Fruit fly (Drosophila melanogaster) whole organism, embryonic: ENCODE results near the gene CG31321.

ENCODE experiments used
- Asciz ChIP-seq: fragments of 200-800 bp; sonication (Bioruptor generic); optimal IDR thresholded peaks from 2 replicates; lab custom pipeline; 2017; ENCODE audit warnings: missing biosample characterization, mild to moderate bottlenecking, missing genetic modification characterization, missing genetic modification reagents
- Bdp1 ChIP-seq: fragments of 200-800 bp; sonication (Bioruptor generic); optimal IDR thresholded peaks from 3 replicates; lab custom pipeline; 2016; ENCODE audit warnings: missing biosample characterization, missing genetic modification characterization
- CG10654 ChIP-seq: fragments of 200-800 bp; sonication (Bioruptor generic); optimal IDR thresholded peaks from 2 replicates; lab custom pipeline; 2016; ENCODE audit warnings: missing biosample characterization, missing genetic modification characterization
- CG11695 ChIP-seq: fragments of 200-800 bp; sonication (Bioruptor generic); IDR thresholded peaks from 3 replicates; pipeline ENCODE4 v1.3.6; 2022; ENCODE audit warnings: missing biosample characterization, missing genetic modification characterization
- CG12299 ChIP-seq: fragments of 200-800 bp; sonication (Bioruptor generic); optimal IDR thresholded peaks from 2 replicates; lab custom pipeline; 2018; ENCODE audit warnings: missing biosample characterization, mild to moderate bottlenecking, missing genetic modification characterization
- CG1233 ChIP-seq: fragments of 200-800 bp; sonication (Bioruptor generic); optimal IDR thresholded peaks from 4 replicates; lab custom pipeline; 2018; ENCODE audit warnings: missing biosample characterization, mild to moderate bottlenecking, missing genetic modification characterization
- CG12769 ChIP-seq: fragments of 200-800 bp; sonication (Bioruptor generic); optimal IDR thresholded peaks from 2 replicates; lab custom pipeline; 2019; ENCODE audit warnings: missing biosample characterization, mild to moderate bottlenecking, missing genetic modification characterization, moderate library complexity
- CG14667 ChIP-seq: fragments of 200-800 bp; sonication (Bioruptor generic); IDR thresholded peaks from 2 replicates; pipeline ENCODE4 v1.3.6; 2022; ENCODE audit warnings: missing biosample characterization, missing genetic modification characterization
- CG14965 ChIP-seq: fragments of 200-800 bp; sonication (Bioruptor generic); optimal IDR thresholded peaks from 2 replicates; lab custom pipeline; 2016; ENCODE audit warnings: missing biosample characterization, missing genetic modification characterization, borderline replicate concordance
- CG17829 ChIP-seq: fragments of 200-800 bp; optimal IDR thresholded peaks from 2 replicates; lab custom pipeline; 2019; ENCODE audit warnings: missing biosample characterization, mild to moderate bottlenecking, missing genetic modification characterization, moderate library complexity
- CG1792 ChIP-seq: fragments of 200-800 bp; sonication (Bioruptor generic); optimal IDR thresholded peaks from 2 replicates; lab custom pipeline; 2016; ENCODE audit warnings: missing biosample characterization, missing genetic modification characterization
- CG18011 ChIP-seq: fragments of 200-800 bp; sonication (Bioruptor generic); optimal IDR thresholded peaks from 2 replicates; lab custom pipeline; 2017; ENCODE audit warnings: missing biosample characterization, missing genetic modification characterization, mild to moderate bottlenecking, moderate library complexity, missing genotype
- CG18619 ChIP-seq: fragments of 200-800 bp; sonication (Bioruptor generic); optimal IDR thresholded peaks from 3 replicates; lab custom pipeline; 2017; ENCODE audit warnings: missing biosample characterization, mild to moderate bottlenecking, missing genetic modification characterization
- CG2116 ChIP-seq: fragments of 200-800 bp; sonication (Bioruptor generic); optimal IDR thresholded peaks from 3 replicates; lab custom pipeline; 2018; ENCODE audit warnings: missing biosample characterization, mild to moderate bottlenecking, missing genetic modification characterization
- CG4854 ChIP-seq: fragments of 200-800 bp; sonication (Bioruptor generic); optimal IDR thresholded peaks from 2 replicates; lab custom pipeline; 2016; ENCODE audit warnings: missing biosample characterization, missing genetic modification characterization, inconsistent platforms
- CG5245 ChIP-seq: fragments of 200-800 bp; sonication (Bioruptor generic); optimal IDR thresholded peaks from 3 replicates; lab custom pipeline; 2016; ENCODE audit warnings: missing biosample characterization, missing genetic modification characterization
- CG6654 ChIP-seq: fragments of 200-800 bp; sonication (Bioruptor generic); optimal IDR thresholded peaks from 2 replicates; lab custom pipeline; 2017; ENCODE audit warnings: missing biosample characterization, mild to moderate bottlenecking, missing genetic modification characterization
- CG6791 ChIP-seq: fragments of 200-800 bp; sonication (Bioruptor generic); IDR thresholded peaks from 3 replicates; pipeline ENCODE4 v1.3.6; 2022; ENCODE audit warnings: missing biosample characterization, missing genetic modification characterization; ENCODE audit not compliant: partially characterized antibody
- CG6813 ChIP-seq: fragments of 200-800 bp; sonication (Bioruptor generic); optimal IDR thresholded peaks from 2 replicates; lab custom pipeline; 2017; ENCODE audit warnings: missing biosample characterization, missing genetic modification characterization, mild to moderate bottlenecking, moderate library complexity, missing genetic modification reagents
- CG7745 ChIP-seq: fragments of 200-800 bp; sonication (Bioruptor generic); optimal IDR thresholded peaks from 2 replicates; lab custom pipeline; 2018; ENCODE audit warnings: missing biosample characterization, mild to moderate bottlenecking, missing genetic modification characterization, moderate library complexity
- CG8388 ChIP-seq: fragments of 200-800 bp; sonication (Bioruptor generic); optimal IDR thresholded peaks from 2 replicates; lab custom pipeline; 2019; ENCODE audit warnings: missing biosample characterization, mild to moderate bottlenecking, missing genetic modification characterization, moderate library complexity
- Dref ChIP-seq: fragments of 200-800 bp; sonication (Bioruptor generic); IDR thresholded peaks from 2 replicates; pipeline ENCODE4 v1.3.6; 2022; ENCODE audit warnings: missing biosample characterization, missing genetic modification characterization
- Lim3 ChIP-seq: fragments of 200-800 bp; sonication (Bioruptor generic); IDR thresholded peaks from 2 replicates; pipeline ENCODE4 v1.3.6; 2022; ENCODE audit warnings: missing biosample characterization, missing genetic modification characterization
- Six4 ChIP-seq: fragments of 200-800 bp; sonication (Bioruptor generic); optimal IDR thresholded peaks from 2 replicates; lab custom pipeline; 2016; ENCODE audit warnings: missing biosample characterization, missing genetic modification characterization
- Spps ChIP-seq: fragments of 200-800 bp; sonication (Bioruptor generic); optimal IDR thresholded peaks from 2 replicates; lab custom pipeline; 2018; ENCODE audit warnings: missing biosample characterization, mild to moderate bottlenecking, missing genetic modification characterization
- Sry-β ChIP-seq: fragments of 200-800 bp; sonication (Bioruptor generic); optimal IDR thresholded peaks from 2 replicates; lab custom pipeline; 2018; ENCODE audit warnings: missing biosample characterization, mild to moderate bottlenecking, missing genetic modification characterization, moderate library complexity
- Stat92E ChIP-seq, 3 experiments: fragments of >200 bp in 2 of 3; fragments of 200-800 bp in 1 of 3; sonication (Bioruptor generic) in 1 of 3; optimal IDR thresholded peaks; 2 replicates each; lab custom pipeline; 2017 to 2019; ENCODE audit warnings: missing biosample characterization in 3 of 3, missing genetic modification characterization in 3 of 3, mild to moderate bottlenecking in 1 of 3, moderate library complexity in 1 of 3
- bigmax ChIP-seq: fragments of 200-800 bp; sonication (Bioruptor generic); optimal IDR thresholded peaks from 2 replicates; lab custom pipeline; 2018; ENCODE audit warnings: missing biosample characterization, mild to moderate bottlenecking, missing genetic modification characterization
- br ChIP-seq: fragments of >200 bp; optimal IDR thresholded peaks from 2 replicates; lab custom pipeline; 2017
- caup ChIP-seq: fragments of 200-800 bp; sonication (Bioruptor generic); optimal IDR thresholded peaks from 3 replicates; lab custom pipeline; 2017; ENCODE audit warnings: missing biosample characterization, mild to moderate bottlenecking, missing genetic modification characterization, moderate library complexity; ENCODE audit not compliant: severe bottlenecking
- crp ChIP-seq, 2 experiments: fragments of 200-800 bp; sonication (Bioruptor generic); optimal IDR thresholded peaks; 2 replicates in 1 of 2; 3 replicates in 1 of 2; lab custom pipeline; 2017; ENCODE audit warnings: missing biosample characterization in 2 of 2, missing genetic modification characterization in 2 of 2, mild to moderate bottlenecking in 1 of 2, moderate library complexity in 1 of 2
- disco-r ChIP-seq: fragments of 200-800 bp; sonication (Bioruptor generic); optimal IDR thresholded peaks from 2 replicates; lab custom pipeline; 2016; ENCODE audit warnings: missing biosample characterization, missing genetic modification characterization
- dm ChIP-seq: fragments of 200-800 bp; sonication (Bioruptor generic); optimal IDR thresholded peaks from 3 replicates; lab custom pipeline; 2016; ENCODE audit warnings: missing biosample characterization, missing genetic modification characterization
- emc ChIP-seq: fragments of 200-800 bp; sonication (Bioruptor generic); optimal IDR thresholded peaks from 2 replicates; lab custom pipeline; 2016; ENCODE audit warnings: missing biosample characterization, missing genetic modification characterization
- en ChIP-seq: fragments of 200-800 bp; sonication (Bioruptor generic); optimal IDR thresholded peaks from 2 replicates; lab custom pipeline; 2016; ENCODE audit warnings: missing biosample characterization, missing genetic modification characterization
- ewg ChIP-seq: fragments of 200-800 bp; sonication (Bioruptor generic); optimal IDR thresholded peaks from 3 replicates; lab custom pipeline; 2017; ENCODE audit warnings: mild to moderate bottlenecking, missing biosample characterization, missing genetic modification reagents, missing genetic modification characterization
- fd102C ChIP-seq: fragments of 200-800 bp; sonication (Bioruptor generic); optimal IDR thresholded peaks from 2 replicates; lab custom pipeline; 2018; ENCODE audit warnings: missing biosample characterization, mild to moderate bottlenecking, missing genetic modification characterization, moderate library complexity
- grn ChIP-seq: fragments of 200-800 bp; sonication (Bioruptor generic); optimal IDR thresholded peaks from 3 replicates; lab custom pipeline; 2017; ENCODE audit warnings: missing biosample characterization, missing genetic modification characterization
- gt ChIP-seq: fragments of 200-800 bp; sonication (Bioruptor generic); IDR thresholded peaks from 2 replicates; pipeline ENCODE4 v1.3.6; 2022; ENCODE audit warnings: missing biosample characterization, missing genetic modification characterization
- nom ChIP-seq: fragments of 200-800 bp; sonication (Bioruptor generic); optimal IDR thresholded peaks from 2 replicates; lab custom pipeline; 2017; ENCODE audit warnings: missing biosample characterization, missing genetic modification characterization, mild to moderate bottlenecking, moderate library complexity, missing genetic modification reagents
- pfk ChIP-seq: fragments of 200-800 bp; sonication (Bioruptor generic); optimal IDR thresholded peaks from 2 replicates; lab custom pipeline; 2018; ENCODE audit warnings: missing biosample characterization, mild to moderate bottlenecking, missing genetic modification characterization, moderate library complexity
- phol ChIP-seq: fragments of 200-800 bp; sonication (Bioruptor generic); optimal IDR thresholded peaks from 3 replicates; lab custom pipeline; 2018; ENCODE audit warnings: missing biosample characterization, mild to moderate bottlenecking, missing genetic modification characterization, moderate library complexity
- pzg ChIP-seq: fragments of 200-800 bp; sonication (Bioruptor generic); optimal IDR thresholded peaks from 3 replicates; lab custom pipeline; 2018; ENCODE audit warnings: missing biosample characterization, mild to moderate bottlenecking, missing genetic modification characterization, moderate library complexity
- ro ChIP-seq: fragments of 200-800 bp; sonication (Bioruptor generic); IDR thresholded peaks from 2 replicates; pipeline ENCODE4 v1.3.6; 2022; ENCODE audit warnings: missing biosample characterization, missing genetic modification characterization
- sens-2 ChIP-seq: fragments of 200-800 bp; sonication (Bioruptor generic); IDR thresholded peaks from 2 replicates; pipeline ENCODE4 v1.3.6; 2022; ENCODE audit warnings: missing biosample characterization, missing genetic modification characterization
- tap ChIP-seq: fragments of 200-800 bp; optimal IDR thresholded peaks from 3 replicates; lab custom pipeline; 2019; ENCODE audit warnings: missing biosample characterization, mild to moderate bottlenecking, missing genetic modification characterization, moderate library complexity
- tll ChIP-seq, 2 experiments: fragments of 200-800 bp in 1 of 2; fragments of >200 bp in 1 of 2; sonication (Bioruptor generic) in 1 of 2; optimal IDR thresholded peaks; 2 replicates each; lab custom pipeline; 2017 to 2019; ENCODE audit warnings: missing biosample characterization in 2 of 2, missing genetic modification characterization in 2 of 2, mild to moderate bottlenecking in 1 of 2, moderate library complexity in 1 of 2
- trem ChIP-seq: fragments of 200-800 bp; optimal IDR thresholded peaks from 3 replicates; lab custom pipeline; 2019; ENCODE audit warnings: missing biosample characterization, mild to moderate bottlenecking, missing genetic modification characterization, moderate library complexity
- wek ChIP-seq: fragments of 200-800 bp; sonication (Bioruptor generic); optimal IDR thresholded peaks from 3 replicates; lab custom pipeline; 2018; ENCODE audit warnings: missing biosample characterization, mild to moderate bottlenecking, missing genetic modification characterization, moderate library complexity
- wor ChIP-seq: fragments of 200-800 bp; sonication (Bioruptor generic); IDR thresholded peaks from 2 replicates; pipeline ENCODE4 v1.3.6; 2022; ENCODE audit warnings: missing biosample characterization, missing genetic modification characterization

CG31321 gene

dm6 chr3R:14357405-14357804 is 47.2 kb downstream of the CG31321 start (continued):
- TF ChIP-seq Bdp1 (GFP tag; lab: Kevin White, UChicago), result no peak
- no peak for TF ChIP-seq disco-r (GFP tag; lab: Kevin White, UChicago)
- TF ChIP-seq tap (tag; lab: Kevin White, UChicago), result peak; percentile 21
- TF ChIP-seq CG1792, result peak; percentile 17
- no peak for TF ChIP-seq tll (GFP tag; optimal IDR thresholded peaks at IDR 0.05; lab: Kevin White, UChicago)
- TF ChIP-seq CG12299 (tag; lab: Kevin White, UChicago), result no peak
- no peak for TF ChIP-seq Dref
- TF ChIP-seq CG5245 (GFP tag; lab: Kevin White, UChicago), result peak; percentile 39
- TF ChIP-seq br, result no peak
- peak; percentile 20 for TF ChIP-seq caup (GFP tag; lab: Kevin White, UChicago)
- no peak for TF ChIP-seq CG14965 (GFP tag; lab: Kevin White, UChicago)
- TF ChIP-seq ro (GFP tag; lab: Robert Waterston, UW), result no peak
- TF ChIP-seq CG14667, result peak; percentile 62
- peak; percentile 1 for TF ChIP-seq CG6813
- TF ChIP-seq Lim3 (GFP tag; lab: Robert Waterston, UW), result no peak
- TF ChIP-seq CG10654 (GFP tag; lab: Kevin White, UChicago), result no peak
- peak; percentile 58 for TF ChIP-seq fd102C (GFP tag; lab: Kevin White, UChicago)
- no peak for TF ChIP-seq dm (GFP tag; lab: Kevin White, UChicago)
- TF ChIP-seq CG11695 (GFP tag; lab: Robert Waterston, UW), result 0 out of 3 replicates have a peak, but pooled peaks have one; percentile 25
- TF ChIP-seq CG6791 (GFP tag; lab: Robert Waterston, UW), result no peak
- TF ChIP-seq phol, result peak; percentile 46
- TF ChIP-seq en (GFP tag; lab: Kevin White, UChicago), result no peak
- TF ChIP-seq CG18619 (GFP tag; lab: Kevin White, UChicago), result no peak
- TF ChIP-seq trem (tag; lab: Kevin White, UChicago), result no peak
- TF ChIP-seq CG18011, result no peak
- TF ChIP-seq bigmax, result no peak
- TF ChIP-seq Sry-β (GFP tag; lab: Kevin White, UChicago), result no peak
- TF ChIP-seq wek, result no peak
- TF ChIP-seq sens-2 (GFP tag; lab: Robert Waterston, UW), result 0 out of 2 replicates have a peak, but pooled peaks have one; percentile 36
- peak; percentile 6 for TF ChIP-seq Asciz (GFP tag; lab: Kevin White, UChicago)
- no peak for TF ChIP-seq CG7745
- no peak for TF ChIP-seq Stat92E (GFP tag; optimal IDR thresholded peaks at IDR 0.05; lab: Kevin White, UChicago)
- TF ChIP-seq crp (GFP tag; optimal IDR thresholded peaks at IDR 0.05; lab: Kevin White, UChicago), result no peak
- TF ChIP-seq emc, result no peak
- peak; percentile 48 for TF ChIP-seq nom
- peak; percentile 19 for TF ChIP-seq Six4 (GFP tag; lab: Kevin White, UChicago)
- TF ChIP-seq grn (GFP tag; lab: Kevin White, UChicago), result no peak
- no peak for TF ChIP-seq CG4854 (GFP tag; lab: Kevin White, UChicago)
- no peak for TF ChIP-seq pzg
- TF ChIP-seq CG8388 (GFP tag; lab: Kevin White, UChicago), result peak; percentile 27
- TF ChIP-seq CG12769 (tag; lab: Kevin White, UChicago), result peak; percentile 40
- TF ChIP-seq wor (GFP tag; lab: Robert Waterston, UW), result peak; percentile 19; the same call in 1 of the 2 replicates
- no peak for TF ChIP-seq CG2116 (GFP tag; lab: Kevin White, UChicago)
- TF ChIP-seq CG17829 (tag; lab: Kevin White, UChicago), result peak; percentile 26
- no peak for TF ChIP-seq gt (GFP tag; lab: Robert Waterston, UW)
- no peak for TF ChIP-seq CG6654 (GFP tag; lab: Kevin White, UChicago)
- TF ChIP-seq CG1233, result peak; percentile 34
- no peak for TF ChIP-seq ewg (GFP tag; lab: Kevin White, UChicago)
- no peak for TF ChIP-seq Spps (tag; lab: Kevin White, UChicago)
- no peak for TF ChIP-seq pfk (GFP tag; lab: Kevin White, UChicago)
